Fruit fly (Drosophila melanogaster): ENCODE results near the gene CG42729.

- no peak for TF ChIP-seq ac (GFP tag; optimal IDR thresholded peaks at IDR 0.05)
- no peak for TF ChIP-seq CG34422 (GFP tag; IDR thresholded peaks at IDR 0.05)
These were observed 8.5 kb upstream of the CG42729 start for dm6 chr3L:15535800-15536225.

Measured in whole organism, embryonic.